Fruit fly (Drosophila melanogaster): ENCODE measurements around the gene IM33.

IM33 gene

DNA sequence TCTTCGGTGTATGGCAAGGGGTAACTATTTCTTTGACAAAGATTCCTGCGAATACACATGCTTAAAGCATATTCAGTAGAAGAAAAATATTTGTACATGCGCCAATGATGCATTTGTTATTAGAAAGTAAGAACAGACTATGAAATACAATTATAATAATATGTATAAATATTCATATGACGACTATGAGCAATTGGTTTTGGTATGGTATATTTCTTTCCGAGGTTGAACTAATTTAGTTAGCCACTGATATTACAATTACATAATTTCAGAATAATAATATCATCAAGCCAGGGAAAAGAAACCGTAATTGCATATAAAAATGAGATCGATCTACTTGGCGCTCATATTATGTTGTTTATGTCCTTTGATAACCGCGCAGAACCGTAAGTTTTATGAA is 5.1 kb upstream of the IM33 start, which contains the start of gene CG43145:
TSS of gene CG43145 (plus strand) at position 301 of the 400 bp plus-strand sequence.
- TF ChIP-seq noc (tag; optimal IDR thresholded peaks at IDR 0.05) = no peak

DNA sequence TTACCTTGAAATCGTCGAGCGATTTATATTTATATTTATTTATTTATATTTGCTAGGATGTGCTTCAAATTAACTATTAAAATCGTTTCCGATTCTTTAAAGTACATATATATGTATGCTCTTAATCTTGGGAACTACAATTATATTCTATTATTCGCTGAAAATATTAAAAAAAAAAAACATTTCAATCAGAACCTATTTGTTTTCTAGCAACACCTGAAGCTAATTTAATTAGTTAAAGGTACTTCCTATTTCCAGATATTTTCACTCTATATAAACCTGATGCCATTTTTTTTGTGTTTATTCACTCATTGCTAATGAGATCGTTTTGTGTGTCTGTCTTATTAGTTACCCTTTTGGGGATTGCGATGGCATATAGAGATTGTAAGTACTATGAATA is 4.5 kb upstream of the IM33 start, which contains the start of gene CG42467:
TSS of gene CG42467 (plus strand) at position 301 of the 400 bp plus-strand sequence.
- no peak for TF ChIP-seq noc (tag; optimal IDR thresholded peaks at IDR 0.05)

- TF ChIP-seq noc (tag; optimal IDR thresholded peaks at IDR 0.05) = no peak
Measured at dm6 chr2L:3700374-3700773, 3.9 kb upstream of the IM33 start, which contains the start of gene Sfp24C1. Sfp24C1 (plus strand) TSS chr2L:3700674.

dm6 chr2L:3699895-3700294 is 3.4 kb upstream of the IM33 start, which contains the start of gene CG42465:
CG42465 (plus strand) TSS chr2L:3700195.
- no peak for TF ChIP-seq noc (tag; optimal IDR thresholded peaks at IDR 0.05)

dm6 chr2L:3698992-3699514 is 2.6 kb upstream of the IM33 start, which contains the start of the genes CG10031 and CG42464:
CG10031 (minus strand) TSS chr2L:3699092.
CG42464 (plus strand) TSS chr2L:3699464.
- TF ChIP-seq noc (tag; optimal IDR thresholded peaks at IDR 0.05) = no peak

DNA sequence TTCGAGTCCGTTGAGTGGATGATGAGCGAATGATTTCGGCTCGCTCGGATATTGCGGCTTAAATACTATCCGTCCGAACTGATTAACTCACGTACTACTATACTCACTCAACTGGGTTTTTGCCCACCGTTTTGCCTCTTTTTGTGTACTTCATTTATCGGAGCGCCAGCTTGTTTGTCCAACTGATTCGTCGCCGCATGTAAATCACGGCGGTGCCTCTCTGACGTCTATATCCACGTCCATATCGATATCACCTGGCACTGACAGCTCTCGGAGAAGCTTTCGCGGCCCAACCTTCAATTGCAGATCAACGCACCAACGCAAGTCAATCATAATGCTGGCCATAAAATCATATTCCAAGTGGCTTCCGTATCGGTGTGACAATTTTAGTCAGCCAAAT is 1.3 kb upstream of the IM33 start, which contains the start of gene CG3604:
TSS of gene CG3604 (minus strand) at position 101 of the 400 bp plus-strand sequence.
- no peak for TF ChIP-seq noc (tag; optimal IDR thresholded peaks at IDR 0.05)

DNA sequence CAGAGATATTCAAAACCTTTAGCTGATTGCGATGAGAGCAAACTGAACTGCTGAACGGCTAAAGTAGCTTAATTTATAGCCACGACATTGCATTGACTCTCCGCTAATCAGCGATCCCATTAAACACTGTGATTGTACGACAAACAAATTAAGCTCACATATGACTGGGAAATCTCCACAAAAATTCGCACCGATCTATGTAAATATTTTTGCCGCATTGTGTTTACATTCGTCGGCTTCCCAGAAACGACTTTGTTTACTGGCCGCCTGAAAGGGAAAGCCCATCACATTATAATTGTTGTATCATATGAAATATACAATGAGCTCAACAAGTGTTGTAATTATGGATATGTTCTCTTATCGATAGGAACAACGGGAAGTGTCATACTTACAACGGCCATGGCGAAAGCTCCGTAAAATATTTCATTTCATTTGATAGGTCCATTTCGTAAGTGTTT is 1.1 kb downstream of the IM33 start, which contains the start of gene CG16713:
TSS of gene CG16713 (minus strand) at position 51 of the 458 bp plus-strand sequence.
- TF ChIP-seq noc (tag; optimal IDR thresholded peaks at IDR 0.05) = no peak

- TF ChIP-seq noc (tag; optimal IDR thresholded peaks at IDR 0.05) = no peak
Measured at dm6 chr2L:3694920-3695319, 1.5 kb downstream of the IM33 start, which contains the start of gene CG43165. CG43165 (minus strand) TSS chr2L:3695020.

DNA sequence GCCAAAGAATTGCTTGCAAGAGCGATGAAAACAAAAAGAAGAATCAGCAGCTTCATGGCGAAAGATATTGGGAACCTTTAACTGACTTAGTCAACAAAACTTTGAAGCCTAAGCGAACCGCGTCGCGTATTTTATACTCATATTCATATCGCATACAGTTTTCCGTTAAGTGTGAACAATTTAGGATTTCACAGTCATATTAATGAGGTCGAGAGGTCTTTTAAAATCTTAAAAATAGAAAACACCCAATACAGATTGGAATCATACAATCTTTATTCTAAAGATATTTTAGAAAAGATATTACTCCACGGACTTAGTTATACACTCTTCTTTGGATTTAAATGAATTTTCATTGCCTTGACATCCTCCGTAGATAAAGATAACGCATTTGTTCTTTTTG is 2.7 kb downstream of the IM33 start, which contains the start of gene Acp24A4:
TSS of gene Acp24A4 (minus strand) at position 101 of the 400 bp plus-strand sequence.
- no peak for TF ChIP-seq noc (tag; optimal IDR thresholded peaks at IDR 0.05)

DNA sequence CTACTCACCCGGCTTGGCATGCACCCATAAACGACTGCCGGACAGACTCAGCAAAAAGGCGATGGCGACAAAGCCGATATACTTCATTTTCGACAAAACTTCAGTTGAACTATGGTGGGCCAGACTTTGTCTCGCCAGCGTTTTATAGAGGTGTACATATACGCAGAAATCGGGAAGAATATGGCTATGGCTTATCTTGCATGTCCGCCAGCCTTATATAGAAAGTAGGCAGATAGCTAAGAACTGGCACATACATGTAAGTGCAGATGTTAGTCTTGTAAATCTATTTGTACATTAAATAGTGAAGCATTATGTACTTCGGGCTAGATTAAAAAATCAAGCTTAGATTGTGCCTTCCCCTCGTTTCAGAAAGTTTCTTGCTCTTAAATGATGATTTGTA is 3.4 kb downstream of the IM33 start, which contains the start of gene CG3513:
TSS of gene CG3513 (minus strand) at position 101 of the 400 bp plus-strand sequence.
- TF ChIP-seq noc (tag; optimal IDR thresholded peaks at IDR 0.05) = no peak

- TF ChIP-seq noc (tag; optimal IDR thresholded peaks at IDR 0.05) = no peak
Measured at dm6 chr2L:3692466-3692865, 4.0 kb downstream of the IM33 start, which contains the start of gene CG16704. CG16704 (minus strand) TSS chr2L:3692587.

dm6 chr2L:3685139-3685851 is 11.2 kb downstream of the IM33 start:
- TF ChIP-seq noc (tag; optimal IDR thresholded peaks at IDR 0.05) = no peak

dm6 chr2L:3682489-3682888 is 14.0 kb downstream of the IM33 start:
- TF ChIP-seq noc (tag; optimal IDR thresholded peaks at IDR 0.05) = no peak

- TF ChIP-seq noc (tag; optimal IDR thresholded peaks at IDR 0.05) = no peak
Measured at dm6 chr2L:3681338-3681737, 15.1 kb downstream of the IM33 start.

dm6 chr2L:3675770-3676169 is 20.7 kb downstream of the IM33 start:
- no peak for TF ChIP-seq noc (tag; optimal IDR thresholded peaks at IDR 0.05)

DNA sequence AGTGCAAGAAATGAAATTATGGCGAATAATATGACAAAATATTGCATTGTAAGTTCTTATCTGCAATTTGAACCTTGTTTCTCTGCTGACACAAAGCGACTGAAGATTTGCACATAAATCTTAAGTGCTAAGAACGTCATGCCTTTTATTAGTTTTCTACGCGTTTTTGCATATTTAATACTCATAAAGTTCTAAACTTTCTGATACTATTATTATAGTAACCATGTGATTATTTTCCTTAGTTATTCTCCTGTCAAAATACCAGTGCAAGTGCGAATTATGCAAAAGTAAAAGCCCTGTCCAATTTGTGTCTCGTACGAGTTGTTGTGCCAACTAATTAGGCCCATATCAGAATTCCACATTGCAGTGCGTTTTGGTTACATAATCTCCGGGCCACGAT is 26.0 kb downstream of the IM33 start, which contains the start of gene Sfp24Bc:
TSS of gene Sfp24Bc (minus strand) at position 101 of the 400 bp plus-strand sequence.
- no peak for TF ChIP-seq noc (tag; optimal IDR thresholded peaks at IDR 0.05)
